Fruit fly (Drosophila melanogaster): ENCODE data around the gene MBD-R2.

DNA sequence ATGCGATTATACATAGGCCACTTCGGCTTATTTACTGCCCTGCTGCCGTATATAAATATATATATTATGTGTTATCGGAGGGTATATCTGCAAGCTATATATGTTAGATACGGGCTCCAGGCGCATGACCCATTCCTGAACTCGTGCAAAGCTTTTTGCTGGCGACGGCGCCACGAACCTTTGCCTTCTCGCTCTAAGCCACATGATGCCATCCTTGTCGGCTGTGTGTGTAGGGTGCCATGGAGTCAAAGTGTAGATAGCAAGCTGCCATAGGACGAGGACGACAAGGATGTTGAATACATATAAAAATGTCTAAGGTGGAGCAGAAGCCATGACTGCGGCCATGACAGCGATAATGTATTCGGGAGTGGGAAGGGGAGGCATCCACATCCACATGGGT lies 8.4 kb downstream of the MBD-R2 start:
- no peak for TF ChIP-seq Sin3A (optimal IDR thresholded peaks at IDR 0.05)
- no peak for TF ChIP-seq Myc (optimal IDR thresholded peaks at IDR 0.05)
- TF ChIP-seq psq (optimal IDR thresholded peaks at IDR 0.05), result no peak
- no peak for TF ChIP-seq insv (optimal IDR thresholded peaks at IDR 0.05)
